Worm (Caenorhabditis elegans): Measurements from ENCODE around the gene fbxa-81.

DNA sequence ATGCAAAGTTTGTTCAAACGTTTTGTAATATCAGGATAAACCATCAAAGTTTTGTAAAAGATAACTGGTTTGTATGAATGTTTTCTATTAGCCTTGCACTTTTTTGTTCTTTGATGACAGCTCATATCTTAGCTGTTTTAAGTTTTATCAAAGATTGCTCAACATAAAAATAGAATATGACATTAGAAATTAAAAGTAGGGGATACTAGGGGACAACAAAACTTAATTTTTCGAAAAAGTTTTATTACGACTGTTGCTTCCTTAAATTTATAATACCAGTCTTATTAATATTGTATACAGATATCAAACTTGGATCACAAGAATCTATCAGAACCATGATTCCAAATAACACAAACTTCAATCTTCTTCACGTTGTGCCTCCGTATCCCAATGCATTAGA, 46.1 kb downstream of the fbxa-81 start, which contains the start of gene ztf-14:
- TF ChIP-seq fkh-10 (GFP tag; optimal IDR thresholded peaks at IDR 0.05) (no peak), nhr-25 (tag; optimal IDR thresholded peaks at IDR 0.05) (no peak), pha-4 (tag; optimal IDR thresholded peaks at IDR 0.05) (no peak), mdl-1 (tag; optimal IDR thresholded peaks at IDR 0.05) (no peak), aly-2 (tag; optimal IDR thresholded peaks at IDR 0.05) (no peak), lin-15B (tag; optimal IDR thresholded peaks at IDR 0.05) (no peak), ama-1 (optimal IDR thresholded peaks at IDR 0.05) (no peak), egl-27 (tag; optimal IDR thresholded peaks at IDR 0.05) (no peak), ceh-82 (tag; optimal IDR thresholded peaks at IDR 0.05) (no peak), nhr-23 (tag; optimal IDR thresholded peaks at IDR 0.05) (no peak), R02D3.7 (tag; optimal IDR thresholded peaks at IDR 0.05) (no peak), tbx-2 (tag; optimal IDR thresholded peaks at IDR 0.05) (no peak), nfya-1 (tag; optimal IDR thresholded peaks at IDR 0.05; ENCODE audit: insufficient read depth) (no peak)

All from whole organism, L3 larva.